Worm (Caenorhabditis elegans) whole organism, L4/young adult: ENCODE measurements around the gene T05C1.3.

ENCODE experiments used
- dao-5 ChIP-seq: sonication (generic microtip); optimal IDR thresholded peaks from 2 replicates; lab custom pipeline; 2016; ENCODE audit warnings: missing genotype, missing genetic modification characterization, moderate library complexity, missing compliant biosample characterization
- him-1 ChIP-seq: sonication (generic microtip); optimal IDR thresholded peaks from 2 replicates; lab custom pipeline; 2016; ENCODE audit warnings: missing genotype, missing genetic modification reagents, missing genetic modification characterization, missing compliant biosample characterization

DNA sequence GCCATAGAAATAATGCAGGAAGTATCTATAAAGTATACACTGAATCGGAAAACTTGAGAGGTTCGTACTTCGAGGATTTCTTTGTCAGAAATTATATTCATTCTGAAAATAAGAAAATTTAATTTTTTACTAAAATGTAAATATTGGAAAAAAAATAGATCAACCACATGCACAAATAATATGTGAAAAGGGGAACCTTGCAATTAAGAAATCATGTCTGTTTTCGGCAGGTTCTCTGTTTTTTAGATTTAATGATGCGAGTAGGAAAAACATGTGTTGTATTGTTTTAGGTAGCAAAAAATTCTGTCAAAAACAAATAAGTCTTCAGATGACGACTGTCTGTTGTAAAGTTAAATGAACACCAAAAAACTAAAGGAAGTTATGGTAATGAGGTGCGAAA lies 48.0 kb upstream of the T05C1.3 start, which contains the start of gene sra-33:
- TF ChIP-seq dao-5 (tag; lab: Kevin White, UChicago): no peak
- no peak for TF ChIP-seq him-1 (tag; lab: Kevin White, UChicago)
